Worm (Caenorhabditis elegans): ENCODE data around the gene oac-22.

ce11 chrIV:3840480-3840879, 45.0 kb upstream of the oac-22 start:
- TF ChIP-seq alr-1 (tag; optimal IDR thresholded peaks at IDR 0.05) (no peak), R02D3.7 (tag; optimal IDR thresholded peaks at IDR 0.05) (no peak), ZK546.5 (tag; optimal IDR thresholded peaks at IDR 0.05) (no peak)
